Worm (Caenorhabditis elegans) whole organism, mixed stage, embryonic: ENCODE data around the gene clec-140.

ENCODE experiments used
- bed-3 ChIP-seq: fragments of 200-800 bp; sonication (Bioruptor generic); optimal IDR thresholded peaks from 3 replicates; lab custom pipeline; 2018; ENCODE audit warnings: mild to moderate bottlenecking, missing genetic modification characterization, moderate library complexity, missing compliant biosample characterization
- ceh-83 ChIP-seq: fragments of 200-800 bp; sonication (Bioruptor generic); optimal IDR thresholded peaks from 2 replicates; lab custom pipeline; 2018; ENCODE audit warnings: mild to moderate bottlenecking, missing genetic modification characterization, missing compliant biosample characterization
- elt-3 ChIP-seq: fragments of 150-350 bp; optimal IDR thresholded peaks from 2 replicates; lab custom pipeline; 2014; ENCODE audit warnings: missing biosample characterization, missing genetic modification characterization
- lsy-2 ChIP-seq: fragments of 150-350 bp; optimal IDR thresholded peaks from 2 replicates; lab custom pipeline; 2014; ENCODE audit warnings: missing biosample characterization, missing genetic modification characterization
- nhr-237 ChIP-seq: fragments of 150-350 bp; optimal IDR thresholded peaks from 2 replicates; lab custom pipeline; 2014; ENCODE audit warnings: missing biosample characterization, missing genetic modification characterization
- nhr-76 ChIP-seq: sonication (generic microtip); optimal IDR thresholded peaks from 2 replicates; lab custom pipeline; 2017; ENCODE audit warnings: missing biosample characterization, missing genetic modification characterization
- pha-4 ChIP-seq: fragments of 150-350 bp; optimal IDR thresholded peaks from 2 replicates; lab custom pipeline; 2018; ENCODE audit warnings: missing biosample characterization, missing genetic modification reagents, missing genetic modification characterization
- snpc-4 ChIP-seq: fragments of 150-350 bp; optimal IDR thresholded peaks from 2 replicates; lab custom pipeline; 2014; ENCODE audit warnings: missing biosample characterization, missing genetic modification characterization
- tbx-8 ChIP-seq: fragments of 200-800 bp; sonication (Bioruptor generic); optimal IDR thresholded peaks from 2 replicates; lab custom pipeline; 2018; ENCODE audit warnings: mild to moderate bottlenecking, missing genetic modification characterization, moderate library complexity, missing compliant biosample characterization
- unc-39 ChIP-seq: fragments of 150-350 bp; optimal IDR thresholded peaks from 2 replicates; lab custom pipeline; 2014; ENCODE audit warnings: missing biosample characterization, missing genetic modification characterization
- unc-62 ChIP-seq: fragments of 150-350 bp; optimal IDR thresholded peaks from 2 replicates; lab custom pipeline; 2014; ENCODE audit warnings: missing biosample characterization, missing genetic modification reagents, missing genetic modification characterization

- no peak for TF ChIP-seq snpc-4 (tag; lab: Kevin White, UChicago)
- no peak for TF ChIP-seq bed-3 (GFP tag; lab: Kevin White, UChicago)
- TF ChIP-seq pha-4 (tag; lab: Kevin White, UChicago) = peak; percentile 55
- no peak for TF ChIP-seq unc-62 (GFP tag; lab: Kevin White, UChicago)
- TF ChIP-seq ceh-83 (GFP tag; lab: Kevin White, UChicago) = no peak
- TF ChIP-seq nhr-76 (tag; lab: Kevin White, UChicago) = no peak
- no peak for TF ChIP-seq lsy-2 (tag; lab: Kevin White, UChicago)
- no peak for TF ChIP-seq tbx-8 (GFP tag; lab: Kevin White, UChicago)
- no peak for TF ChIP-seq nhr-237 (tag; lab: Kevin White, UChicago)
- TF ChIP-seq unc-39 (tag; lab: Kevin White, UChicago) = no peak
- no peak for TF ChIP-seq elt-3 (tag; lab: Kevin White, UChicago)
Observed at ce11 chrII:4648785-4649184, 24.1 kb upstream of the clec-140 start, which contains the start of gene lgc-27.
